Worm (Caenorhabditis elegans) whole organism, early embryonic: ENCODE measurements around the gene nlp-82.

Source experiments
- B0310.2 ChIP-seq: sonication (generic microtip); optimal IDR thresholded peaks from 2 replicates; lab custom pipeline; 2016; ENCODE audit warnings: mild to moderate bottlenecking, missing genetic modification characterization, missing compliant biosample characterization
- ama-1 ChIP-seq: fragments of 150-350 bp; optimal IDR thresholded peaks from 2 replicates; lab custom pipeline; 2014

- no peak for TF ChIP-seq B0310.2 (tag; lab: Kevin White, UChicago)
- TF ChIP-seq ama-1 (lab: Kevin White, UChicago) = no peak
Observed at ce11 chrII:9269588-9269987, 15.5 kb upstream of the nlp-82 start, which contains the start of gene C01G6.3.
